Fruit fly (Drosophila melanogaster): ENCODE measurements around the gene gt.

dm6 chrX:2461421-2462393 is 32.9 kb upstream of the gt start:
- no peak for TF ChIP-seq CG8478 (optimal IDR thresholded peaks at IDR 0.05)
- no peak for TF ChIP-seq CTCF (optimal IDR thresholded peaks at IDR 0.05)

Measured in S2 (cell line).